Worm (Caenorhabditis elegans): ENCODE results near the gene T22F3.11.

DNA sequence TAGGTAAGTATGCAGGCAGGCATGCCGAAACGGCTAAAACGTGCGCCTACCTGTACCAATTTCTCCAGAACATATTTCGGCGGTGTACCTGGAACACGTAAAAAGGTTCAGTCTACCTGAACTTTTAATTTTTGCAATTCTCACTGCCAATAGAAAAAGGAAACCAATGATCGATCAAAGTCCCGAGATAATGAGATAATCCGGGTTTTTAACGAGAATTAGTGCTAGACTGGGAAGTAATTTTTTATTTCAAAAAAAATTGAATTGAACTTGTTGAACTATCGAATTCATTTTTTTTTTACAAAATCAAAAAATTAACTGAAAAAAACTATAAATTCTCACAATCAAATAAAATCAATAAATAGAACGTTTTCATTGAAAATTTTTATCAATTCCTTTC lies 13.8 kb downstream of the T22F3.11 start, which contains the start of gene T22F3.7:
- TF ChIP-seq dao-5 (tag; optimal IDR thresholded peaks at IDR 0.05) (no peak), him-1 (tag; optimal IDR thresholded peaks at IDR 0.05) (no peak), W03F9.2 (tag; optimal IDR thresholded peaks at IDR 0.05) (no peak)
